Worm (Caenorhabditis elegans): ENCODE measurements around the gene srlf-24.
A peak's percentile ranks its signal among the peaks of the same experiment; 100 is the strongest.

srlf-24 gene

ce11 chrIV:11105724-11106123 lies at the start of gene srlf-24:
Gene srlf-24 (minus strand): TSS chrIV:11105824.
- no peak for TF ChIP-seq fkh-2 (tag; optimal IDR thresholded peaks at IDR 0.05)
- no peak for TF ChIP-seq nhr-67 (tag; optimal IDR thresholded peaks at IDR 0.05)
- TF ChIP-seq nhr-12 (tag; optimal IDR thresholded peaks at IDR 0.05) = no peak
- no peak for TF ChIP-seq elt-2 (tag; optimal IDR thresholded peaks at IDR 0.05)
- TF ChIP-seq ama-1 (optimal IDR thresholded peaks at IDR 0.05) = no peak
- TF ChIP-seq lin-39 (tag; optimal IDR thresholded peaks at IDR 0.05) = no peak
- TF ChIP-seq zag-1 (tag; optimal IDR thresholded peaks at IDR 0.05) = no peak

DNA sequence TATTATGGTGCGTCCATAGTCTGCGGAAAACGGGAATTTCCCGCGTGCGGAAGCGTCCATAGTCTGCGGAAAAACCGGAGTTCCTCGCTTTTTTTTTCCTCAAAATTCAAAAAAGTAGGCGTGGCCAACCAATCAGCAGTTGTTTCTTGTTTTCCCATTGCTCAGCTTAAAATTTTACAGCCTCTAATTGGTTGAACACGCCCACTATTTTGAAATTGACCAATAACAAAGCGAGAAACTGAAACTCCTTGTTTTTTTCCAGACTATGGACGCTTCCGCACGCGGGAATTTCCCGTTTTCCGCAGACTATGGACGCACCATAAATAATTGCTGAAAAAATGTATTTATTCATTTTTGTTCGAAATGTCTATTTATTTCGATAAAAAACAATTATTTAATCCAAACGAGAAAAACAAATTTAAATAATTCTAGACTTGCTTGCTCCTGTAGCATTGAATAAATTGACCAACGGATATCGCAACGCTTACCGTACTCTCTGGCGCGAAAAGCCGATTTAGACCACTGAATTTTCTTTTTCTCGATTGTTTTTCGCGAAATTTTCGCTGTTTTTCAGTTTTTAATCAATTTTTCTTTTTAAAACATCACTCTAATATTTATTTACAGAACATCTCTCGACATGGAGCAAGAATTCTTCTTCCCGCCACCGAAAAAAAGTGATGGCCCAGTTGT lies 48.9 kb upstream of the srlf-24 start, which contains the start of gene C08F8.3:
C08F8.3 (plus strand) TSS at position 620 of the 690 bp plus-strand sequence.
- peak; percentile 67 for TF ChIP-seq nfya-1 (tag; optimal IDR thresholded peaks at IDR 0.05; ENCODE audit: insufficient read depth)

ce11 chrIV:11150844-11151243 lies 45.2 kb upstream of the srlf-24 start, which contains the start of gene C08F8.2:
Gene C08F8.2 (plus strand): TSS chrIV:11150997.
- TF ChIP-seq nhr-11 (tag; optimal IDR thresholded peaks at IDR 0.05) = no peak
- no peak for TF ChIP-seq nhr-28 (tag; optimal IDR thresholded peaks at IDR 0.05)
- TF ChIP-seq ama-1 (optimal IDR thresholded peaks at IDR 0.05) = peak; percentile 53

DNA sequence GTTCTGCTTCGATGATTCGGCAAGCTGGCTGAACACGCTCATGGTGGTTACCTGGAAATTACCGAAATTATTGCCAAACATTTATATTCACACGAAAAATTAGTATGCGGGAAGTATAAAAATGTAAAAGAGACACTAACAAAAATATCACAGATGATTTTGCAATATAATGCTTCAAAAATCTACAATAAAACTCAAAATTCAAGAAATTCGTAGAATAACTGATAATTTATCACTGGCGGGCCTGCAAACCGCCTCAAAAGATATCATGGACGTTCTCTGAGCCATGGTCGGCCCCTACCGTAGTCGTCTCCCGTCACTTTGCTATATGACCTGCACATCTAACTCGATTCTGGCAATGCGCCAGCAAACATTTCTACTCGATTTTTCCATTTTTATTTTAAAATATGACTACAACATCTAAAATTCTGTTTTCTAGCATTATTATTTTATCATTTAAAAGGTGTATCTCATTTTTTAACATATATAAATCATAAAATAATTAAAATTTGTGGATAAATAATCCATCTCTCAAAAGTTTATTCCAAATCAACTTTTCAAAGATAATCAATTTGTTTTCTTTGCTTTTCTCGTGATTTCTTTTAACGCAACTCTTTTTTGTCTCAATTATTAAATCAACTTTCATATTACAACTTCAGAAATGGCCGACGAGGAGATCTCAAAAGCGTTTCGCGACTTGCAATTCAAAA lies 44.0 kb upstream of the srlf-24 start, which contains the start of the genes F01G4.6 and pfd-1:
F01G4.6 (minus strand) TSS at position 51 of the 710 bp plus-strand sequence.
pfd-1 (plus strand) TSS at position 660 of the 710 bp plus-strand sequence.
- TF ChIP-seq mdl-1 (tag; optimal IDR thresholded peaks at IDR 0.05) (no peak), elt-2 (tag; optimal IDR thresholded peaks at IDR 0.05) (peak; percentile 87), ceh-28 (tag; optimal IDR thresholded peaks at IDR 0.05) (peak; percentile 68), zag-1 (tag; optimal IDR thresholded peaks at IDR 0.05) (peak; percentile 85), nhr-12 (tag; optimal IDR thresholded peaks at IDR 0.05) (no peak), snpc-4 (tag; optimal IDR thresholded peaks at IDR 0.05) (peak; percentile 82), unc-62 (GFP tag; optimal IDR thresholded peaks at IDR 0.05) (no peak), nhr-77 (tag; optimal IDR thresholded peaks at IDR 0.05) (peak; percentile 40), pqm-1 (tag; optimal IDR thresholded peaks at IDR 0.05) (peak; percentile 90), nhr-76 (tag; optimal IDR thresholded peaks at IDR 0.05) (peak; percentile 50), nhr-25 (tag; optimal IDR thresholded peaks at IDR 0.05) (peak; percentile 92), aly-2 (tag; optimal IDR thresholded peaks at IDR 0.05) (no peak), elt-3 (tag; optimal IDR thresholded peaks at IDR 0.05) (peak in 1 of 3 experiments; percentile 66), ceh-9 (tag; optimal IDR thresholded peaks at IDR 0.05) (no peak), egl-27 (tag; optimal IDR thresholded peaks at IDR 0.05) (peak; percentile 32), pha-4 (tag; optimal IDR thresholded peaks at IDR 0.05) (peak; percentile 97), nhr-67 (tag; optimal IDR thresholded peaks at IDR 0.05) (no peak), mml-1 (tag; optimal IDR thresholded peaks at IDR 0.05) (peak; percentile 64), tbx-2 (tag; optimal IDR thresholded peaks at IDR 0.05) (peak; percentile 81), ceh-16 (tag; optimal IDR thresholded peaks at IDR 0.05) (peak; percentile 49), ZK546.5 (tag; optimal IDR thresholded peaks at IDR 0.05) (peak; percentile 99), unc-39 (tag; optimal IDR thresholded peaks at IDR 0.05) (no peak), lin-39 (tag; optimal IDR thresholded peaks at IDR 0.05) (peak; percentile 87), fkh-10 (GFP tag; optimal IDR thresholded peaks at IDR 0.05) (peak; percentile 60), R02D3.7 (tag; optimal IDR thresholded peaks at IDR 0.05) (peak; percentile 84), ceh-82 (tag; optimal IDR thresholded peaks at IDR 0.05) (peak; percentile 43), nhr-28 (tag; optimal IDR thresholded peaks at IDR 0.05) (no peak), sea-2 (GFP tag; optimal IDR thresholded peaks at IDR 0.05) (peak; percentile 1), daf-12 (tag; optimal IDR thresholded peaks at IDR 0.05) (no peak), fkh-2 (tag; optimal IDR thresholded peaks at IDR 0.05) (no peak), jun-1 (tag; optimal IDR thresholded peaks at IDR 0.05) (peak; percentile 88), eor-1 (tag; optimal IDR thresholded peaks at IDR 0.05) (no peak), ztf-4 (tag; optimal IDR thresholded peaks at IDR 0.05) (peak; percentile 63), egl-5 (tag; optimal IDR thresholded peaks at IDR 0.05) (peak; percentile 84), skn-1 (tag; optimal IDR thresholded peaks at IDR 0.05) (peak; percentile 87), nhr-23 (tag; optimal IDR thresholded peaks at IDR 0.05) (peak; percentile 97), elt-1 (tag; optimal IDR thresholded peaks at IDR 0.05) (peak; percentile 32), fos-1 (tag; optimal IDR thresholded peaks at IDR 0.05) (no peak), hmg-11 (tag; optimal IDR thresholded peaks at IDR 0.05) (peak; percentile 76), lin-15B (tag; optimal IDR thresholded peaks at IDR 0.05) (peak; percentile 95), ztf-11 (tag; optimal IDR thresholded peaks at IDR 0.05) (no peak), ama-1 (optimal IDR thresholded peaks at IDR 0.05) (peak; percentile 67), nhr-11 (tag; optimal IDR thresholded peaks at IDR 0.05) (peak; percentile 75)
